Worm (Caenorhabditis elegans) whole organism, late embryonic: ENCODE measurements around the gene xbx-3.

Experiments
- F13H6.1 ChIP-seq: sonication (generic microtip); optimal IDR thresholded peaks from 2 replicates; lab custom pipeline; 2016; ENCODE audit warnings: missing genetic modification characterization, missing compliant biosample characterization
- dve-1 ChIP-seq: sonication (generic microtip); optimal IDR thresholded peaks from 2 replicates; lab custom pipeline; 2017; ENCODE audit warnings: antibody characterized with exemption, mild to moderate bottlenecking, missing genetic modification characterization, missing compliant biosample characterization
- pax-1 ChIP-seq: fragments of 150-350 bp; optimal IDR thresholded peaks from 2 replicates; lab custom pipeline; 2014; ENCODE audit warnings: missing biosample characterization, missing genetic modification characterization

DNA sequence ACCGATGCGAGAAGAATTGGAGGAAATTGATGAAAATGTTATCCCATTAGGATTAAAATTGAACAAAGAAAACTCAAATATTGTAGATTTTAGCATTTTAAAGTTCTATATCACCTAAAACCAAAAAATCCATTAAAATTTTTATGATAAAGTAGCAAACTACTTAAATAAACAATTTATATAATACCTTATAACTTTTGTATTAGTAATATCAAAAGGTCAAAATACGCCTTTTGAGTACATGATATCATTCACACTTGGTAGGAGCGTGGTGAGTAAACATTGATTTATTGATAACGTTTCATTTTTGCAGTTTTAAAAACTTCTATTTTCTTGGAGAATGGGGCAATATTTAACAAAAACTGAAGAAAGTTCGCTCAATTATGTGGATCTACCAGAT is 34.7 kb upstream of the xbx-3 start, which contains the start of gene C05B5.5:
- TF ChIP-seq F13H6.1 (no peak), pax-1 (tag; lab: Kevin White, UChicago) (no peak), dve-1 (tag; lab: Kevin White, UChicago) (no peak)
